Fruit fly (Drosophila melanogaster): ENCODE data around the gene Ncoa6.

Ncoa6 gene

dm6 chr2L:5292977-5293513, 33.4 kb downstream of the Ncoa6 start (continued):
- TF ChIP-seq CG15011 (GFP tag; optimal IDR thresholded peaks at IDR 0.05) (peak; percentile 67), CG8944 (GFP tag; optimal IDR thresholded peaks at IDR 0.05) (peak; percentile 27), sim (GFP tag; IDR thresholded peaks at IDR 0.05) (no peak), CG10274 (GFP tag; optimal IDR thresholded peaks at IDR 0.05) (peak; percentile 58), CG9817 (tag; optimal IDR thresholded peaks at IDR 0.05) (peak; percentile 5), ranshi (GFP tag; IDR thresholded peaks at IDR 0.05) (0 out of 2 replicates have a peak, but pooled peaks have one; percentile 35), GATAe (GFP tag; conservative IDR thresholded peaks at IDR 0.05) (no peak), CG2120 (GFP tag; optimal IDR thresholded peaks at IDR 0.05) (peak; percentile 29), Ptx1 (GFP tag; IDR thresholded peaks at IDR 0.05) (peak; percentile 73), HLH4C (GFP tag; IDR thresholded peaks at IDR 0.05; ENCODE audit: partially characterized antibody) (no peak), CG4730 (GFP tag; IDR thresholded peaks at IDR 0.05) (no peak), dmrt11E (tag; optimal IDR thresholded peaks at IDR 0.05) (peak; percentile 89), shn (GFP tag; optimal IDR thresholded peaks at IDR 0.05) (peak; percentile 21), jing (GFP tag; optimal IDR thresholded peaks at IDR 0.05) (peak; percentile 40), mld (GFP tag; IDR thresholded peaks at IDR 0.05; ENCODE audit: partially characterized antibody) (no peak), CG6854 (GFP tag; optimal IDR thresholded peaks at IDR 0.05) (peak; percentile 6), BtbVII (GFP tag; optimal IDR thresholded peaks at IDR 0.05) (peak; percentile 46), Doc2 (GFP tag; IDR thresholded peaks at IDR 0.05) (no peak), TFAM (GFP tag; optimal IDR thresholded peaks at IDR 0.05) (no peak), HLH54F (GFP tag; optimal IDR thresholded peaks at IDR 0.05) (peak; percentile 13), ATbp (GFP tag; optimal IDR thresholded peaks at IDR 0.05) (peak; percentile 71), aop (GFP tag; IDR thresholded peaks at IDR 0.05) (no peak), BEAF-32 (GFP tag; optimal IDR thresholded peaks at IDR 0.05) (no peak), wor (GFP tag; IDR thresholded peaks at IDR 0.05) (peak; percentile 44), NfI (GFP tag; optimal IDR thresholded peaks at IDR 0.05) (peak; percentile 62), CG12942 (GFP tag; optimal IDR thresholded peaks at IDR 0.05) (peak; percentile 54), Nf-YC (tag; optimal IDR thresholded peaks at IDR 0.05) (peak; percentile 48), stwl (tag; optimal IDR thresholded peaks at IDR 0.05) (peak; percentile 25), CG12299 (tag; optimal IDR thresholded peaks at IDR 0.05) (peak; percentile 28), CG15479 (GFP tag; optimal IDR thresholded peaks at IDR 0.05) (peak; percentile 20), vvl (GFP tag; IDR thresholded peaks at IDR 0.05) (peak; percentile 80), unc-4 (GFP tag; IDR thresholded peaks at IDR 0.05; ENCODE audit: partially characterized antibody) (no peak), CG8290 (GFP tag; optimal IDR thresholded peaks at IDR 0.05) (peak; percentile 68), CG8290 (tag; optimal IDR thresholded peaks at IDR 0.05) (peak; percentile 36 to 58), CG31224 (GFP tag; IDR thresholded peaks at IDR 0.05) (no peak), CG12769 (tag; optimal IDR thresholded peaks at IDR 0.05) (peak; percentile 49), unpg (GFP tag; optimal IDR thresholded peaks at IDR 0.05) (peak; percentile 85), repo (GFP tag; optimal IDR thresholded peaks at IDR 0.05) (peak; percentile 19), pita (GFP tag; optimal IDR thresholded peaks at IDR 0.05) (no peak), gcm2 (GFP tag; optimal IDR thresholded peaks at IDR 0.05) (peak; percentile 35), Xbp1 (GFP tag; optimal IDR thresholded peaks at IDR 0.05) (peak; percentile 67), cg (GFP tag; optimal IDR thresholded peaks at IDR 0.05) (peak; percentile 84), CG11085 (GFP tag; IDR thresholded peaks at IDR 0.05) (no peak), Hand (GFP tag; optimal IDR thresholded peaks at IDR 0.05) (peak; percentile 25), corto (GFP tag; optimal IDR thresholded peaks at IDR 0.05) (peak; percentile 98), z (GFP tag; IDR thresholded peaks at IDR 0.05) (peak; percentile 53; the same call in 1 of the 3 replicates), HmgZ (tag; optimal IDR thresholded peaks at IDR 0.05) (peak; percentile 50), Hey (tag; optimal IDR thresholded peaks at IDR 0.05) (no peak), pum (GFP tag; optimal IDR thresholded peaks at IDR 0.05) (peak; percentile 54), CG9797 (GFP tag; optimal IDR thresholded peaks at IDR 0.05) (no peak)

Data from whole organism, embryonic.